Fruit fly (Drosophila melanogaster) whole organism, embryonic: ENCODE measurements around the gene CG33791.

Experiments
- Aef1 ChIP-seq: fragments of 200-800 bp; sonication (Bioruptor generic); IDR thresholded peaks from 3 replicates; pipeline ENCODE4 v1.3.6; 2022; ENCODE audit warnings: missing biosample characterization, missing genetic modification characterization
- Awh ChIP-seq: fragments of 200-800 bp; sonication (Bioruptor generic); IDR thresholded peaks from 2 replicates; pipeline ENCODE4, ENCODE4 v1.3.6; 2022; ENCODE audit warnings: missing biosample characterization, missing genetic modification characterization
- BEAF-32 ChIP-seq: fragments of 200-800 bp; sonication (Bioruptor generic); optimal IDR thresholded peaks from 3 replicates; lab custom pipeline; 2017; ENCODE audit warnings: missing biosample characterization, missing genetic modification characterization, mild to moderate bottlenecking, moderate library complexity, missing genetic modification reagents
- Bgb ChIP-seq: fragments of 200-800 bp; sonication (Bioruptor generic); IDR thresholded peaks from 2 replicates; pipeline ENCODE4 v1.3.6; 2022; ENCODE audit warnings: missing biosample characterization, missing genetic modification characterization; ENCODE audit not compliant: partially characterized antibody
- BtbVII ChIP-seq: fragments of 200-800 bp; sonication (Bioruptor generic); optimal IDR thresholded peaks from 3 replicates; lab custom pipeline; 2017; ENCODE audit warnings: missing biosample characterization, mild to moderate bottlenecking, missing genetic modification characterization
- CG12071 ChIP-seq: fragments of 200-800 bp; sonication (Bioruptor generic); optimal IDR thresholded peaks from 3 replicates; lab custom pipeline; 2018; ENCODE audit warnings: missing biosample characterization, mild to moderate bottlenecking, missing genetic modification characterization
- CG16779 ChIP-seq: fragments of 200-800 bp; sonication (Bioruptor generic); IDR thresholded peaks from 2 replicates; pipeline ENCODE4 v1.3.6; 2022; ENCODE audit warnings: missing biosample characterization, missing genetic modification characterization
- CG17186 ChIP-seq: fragments of 200-800 bp; sonication (Bioruptor generic); optimal IDR thresholded peaks from 3 replicates; lab custom pipeline; 2017; ENCODE audit warnings: missing biosample characterization, missing genetic modification reagents, missing genetic modification characterization
- CG17359 ChIP-seq: fragments of 200-800 bp; sonication (Bioruptor generic); optimal IDR thresholded peaks from 3 replicates; lab custom pipeline; 2018; ENCODE audit warnings: missing biosample characterization, mild to moderate bottlenecking, missing genetic modification characterization, moderate library complexity
- CG17612 ChIP-seq: fragments of 200-800 bp; sonication (Bioruptor generic); IDR thresholded peaks from 2 replicates; pipeline ENCODE4 v1.3.6; 2022; ENCODE audit warnings: missing biosample characterization, missing genetic modification characterization
- CG17829 ChIP-seq: fragments of 200-800 bp; optimal IDR thresholded peaks from 2 replicates; lab custom pipeline; 2019; ENCODE audit warnings: missing biosample characterization, mild to moderate bottlenecking, missing genetic modification characterization, moderate library complexity
- CG2202 ChIP-seq: fragments of 200-800 bp; sonication (Bioruptor generic); optimal IDR thresholded peaks from 2 replicates; lab custom pipeline; 2018; ENCODE audit warnings: missing biosample characterization, mild to moderate bottlenecking, missing genetic modification characterization
- CG31224 ChIP-seq: fragments of 200-800 bp; sonication (Bioruptor generic); IDR thresholded peaks from 2 replicates; pipeline ENCODE4 v1.3.6; 2022; ENCODE audit warnings: missing biosample characterization, missing genetic modification characterization
- CG31388 ChIP-seq: fragments of 200-800 bp; sonication (Bioruptor generic); optimal IDR thresholded peaks from 2 replicates; lab custom pipeline; 2016; ENCODE audit warnings: missing biosample characterization, missing genetic modification characterization
- CG34422 ChIP-seq: fragments of 200-800 bp; sonication (Bioruptor generic); IDR thresholded peaks from 3 replicates; pipeline ENCODE4 v1.3.6; 2022; ENCODE audit warnings: missing biosample characterization, missing genetic modification characterization
- CG3726 ChIP-seq: fragments of 200-800 bp; sonication (Bioruptor generic); IDR thresholded peaks from 3 replicates; pipeline ENCODE4, ENCODE4 v1.3.6; 2022; ENCODE audit warnings: missing biosample characterization, missing genetic modification characterization
- CG3847 ChIP-seq: fragments of 200-800 bp; sonication (Bioruptor generic); IDR thresholded peaks from 2 replicates; pipeline ENCODE4 v1.3.6; 2022; ENCODE audit warnings: missing biosample characterization, missing genetic modification characterization
- CG43689 ChIP-seq: fragments of 200-800 bp; sonication (Bioruptor generic); IDR thresholded peaks from 2 replicates; pipeline ENCODE4 v1.3.6; 2022; ENCODE audit warnings: missing biosample characterization, missing genetic modification characterization
- CG6765 ChIP-seq: fragments of 200-800 bp; sonication (Bioruptor generic); optimal IDR thresholded peaks from 3 replicates; lab custom pipeline; 2017; ENCODE audit warnings: missing biosample characterization, mild to moderate bottlenecking, missing genetic modification characterization
- CG6854 ChIP-seq: fragments of 200-800 bp; sonication (Bioruptor generic); optimal IDR thresholded peaks from 3 replicates; lab custom pipeline; 2017; ENCODE audit warnings: missing biosample characterization, mild to moderate bottlenecking, missing genetic modification characterization
- CTCF ChIP-seq: fragments of 200-800 bp; sonication (Bioruptor generic); optimal IDR thresholded peaks from 2 replicates; lab custom pipeline; 2017; ENCODE audit warnings: missing biosample characterization, mild to moderate bottlenecking, missing genetic modification characterization, moderate library complexity
- Camta ChIP-seq: fragments of 200-800 bp; sonication (Bioruptor generic); optimal IDR thresholded peaks from 2 replicates; lab custom pipeline; 2016; ENCODE audit warnings: missing biosample characterization, missing genetic modification characterization
- Dad ChIP-seq: fragments of 200-800 bp; sonication (Bioruptor generic); optimal IDR thresholded peaks from 3 replicates; lab custom pipeline; 2016; ENCODE audit warnings: missing biosample characterization, missing genetic modification characterization
- Ets97D ChIP-seq: fragments of 200-800 bp; sonication (Bioruptor generic); optimal IDR thresholded peaks from 3 replicates; lab custom pipeline; 2016; ENCODE audit warnings: missing biosample characterization, missing genetic modification characterization
- MBD-R2 ChIP-seq: fragments of 200-800 bp; sonication (Bioruptor generic); IDR thresholded peaks from 2 replicates; pipeline ENCODE4 v1.3.6; 2022; ENCODE audit warnings: missing biosample characterization, missing genetic modification characterization
- Mad ChIP-seq: fragments of 200-800 bp; sonication (Bioruptor generic); optimal IDR thresholded peaks from 2 replicates; lab custom pipeline; 2016; ENCODE audit warnings: missing biosample characterization, missing genetic modification characterization
- Med ChIP-seq: fragments of 200-800 bp; sonication (Bioruptor generic); peaks from one replicate; lab custom pipeline; 2016; ENCODE audit warnings: missing biosample characterization, missing genetic modification characterization, mild to moderate bottlenecking, inconsistent platforms, moderate library complexity
- Mes4 ChIP-seq: fragments of 200-800 bp; sonication (Bioruptor generic); optimal IDR thresholded peaks from 2 replicates; lab custom pipeline; 2016; ENCODE audit warnings: missing biosample characterization, missing genetic modification characterization
- Myb ChIP-seq: fragments of 200-800 bp; sonication (Bioruptor generic); optimal IDR thresholded peaks from 2 replicates; lab custom pipeline; 2016; ENCODE audit warnings: missing biosample characterization, missing genetic modification characterization
- NC2β ChIP-seq: fragments of 200-800 bp; sonication (Bioruptor generic); optimal IDR thresholded peaks from 2 replicates; lab custom pipeline; 2016; ENCODE audit warnings: missing biosample characterization, missing genetic modification characterization
- Nf-YC ChIP-seq: fragments of 200-800 bp; optimal IDR thresholded peaks from 3 replicates; lab custom pipeline; 2019; ENCODE audit warnings: missing biosample characterization, mild to moderate bottlenecking, missing genetic modification characterization, moderate library complexity
- Rfx ChIP-seq: fragments of 200-800 bp; sonication (Bioruptor generic); IDR thresholded peaks from 2 replicates; pipeline ENCODE4 v1.3.6; 2022; ENCODE audit warnings: missing biosample characterization, missing genetic modification characterization
- Sin3A ChIP-seq: fragments of >200 bp; optimal IDR thresholded peaks from 2 replicates; lab custom pipeline; 2018
- Sox100B ChIP-seq: fragments of 200-800 bp; sonication (Bioruptor generic); optimal IDR thresholded peaks from 3 replicates; lab custom pipeline; 2018; ENCODE audit warnings: missing biosample characterization, mild to moderate bottlenecking, missing genetic modification characterization
- Vsx1 ChIP-seq: fragments of 200-800 bp; sonication (Bioruptor generic); optimal IDR thresholded peaks from 2 replicates; lab custom pipeline; 2017; ENCODE audit warnings: missing biosample characterization, mild to moderate bottlenecking, missing genetic modification characterization, missing genetic modification reagents
- Xrp1 ChIP-seq: fragments of 200-800 bp; sonication (Bioruptor generic); IDR thresholded peaks from 2 replicates; pipeline ENCODE4 v1.3.6; 2022; ENCODE audit warnings: missing biosample characterization, missing genetic modification characterization
- abd-A ChIP-seq: fragments of 200-800 bp; sonication (Bioruptor generic); optimal IDR thresholded peaks from 3 replicates; lab custom pipeline; 2019; ENCODE audit warnings: missing biosample characterization, mild to moderate bottlenecking, missing genetic modification characterization, moderate library complexity
- amos ChIP-seq: fragments of 200-800 bp; sonication (Bioruptor generic); IDR thresholded peaks from 2 replicates; pipeline ENCODE4 v1.3.6; 2022; ENCODE audit warnings: missing biosample characterization, missing genetic modification characterization; ENCODE audit not compliant: partially characterized antibody
- bbx ChIP-seq: fragments of 200-800 bp; sonication (Bioruptor generic); IDR thresholded peaks from 2 replicates; pipeline ENCODE4 v1.3.6; 2022; ENCODE audit warnings: missing biosample characterization, missing genetic modification characterization; ENCODE audit not compliant: partially characterized antibody
- bsh ChIP-seq, 2 experiments: fragments of 200-800 bp; sonication (Bioruptor generic); optimal IDR thresholded peaks; 2 replicates each; lab custom pipeline; 2017 to 2018; ENCODE audit warnings: mild to moderate bottlenecking in 2 of 2, missing biosample characterization in 2 of 2, missing genetic modification characterization in 2 of 2, moderate library complexity in 1 of 2
- chinmo ChIP-seq: fragments of 200-800 bp; sonication (Bioruptor generic); IDR thresholded peaks from 4 replicates; pipeline ENCODE4 v1.3.6; 2022; ENCODE audit warnings: missing biosample characterization, missing genetic modification characterization; ENCODE audit not compliant: partially characterized antibody
- ci ChIP-seq: fragments of 200-800 bp; sonication (Bioruptor generic); IDR thresholded peaks from 3 replicates; pipeline ENCODE4 v1.3.6; 2022; ENCODE audit warnings: missing biosample characterization, missing genetic modification characterization
- crol ChIP-seq: fragments of 200-800 bp; sonication (Bioruptor generic); IDR thresholded peaks from 2 replicates; pipeline ENCODE4 v1.3.6; 2022; ENCODE audit warnings: missing biosample characterization, missing genetic modification characterization
- dimm ChIP-seq: fragments of 200-800 bp; sonication (Bioruptor generic); IDR thresholded peaks from 2 replicates; pipeline ENCODE4 v1.3.6; 2022; ENCODE audit warnings: missing biosample characterization, missing genetic modification characterization
- disco-r ChIP-seq: fragments of 200-800 bp; sonication (Bioruptor generic); optimal IDR thresholded peaks from 2 replicates; lab custom pipeline; 2016; ENCODE audit warnings: missing biosample characterization, missing genetic modification characterization
- dmrt11E ChIP-seq: fragments of 200-800 bp; sonication (Bioruptor generic); optimal IDR thresholded peaks from 3 replicates; lab custom pipeline; 2018; ENCODE audit warnings: missing biosample characterization, mild to moderate bottlenecking, missing genetic modification characterization, moderate library complexity
- hkb ChIP-seq, 2 experiments: fragments of 200-800 bp in 1 of 2; fragments of >200 bp in 1 of 2; sonication (Bioruptor generic) in 1 of 2; IDR thresholded peaks in 1 of 2; optimal IDR thresholded peaks in 1 of 2; 2 replicates each; pipeline versions ENCODE4 v1.3.6 to Lab custom; 2017 to 2022; ENCODE audit warnings: missing biosample characterization in 1 of 2, missing genetic modification characterization in 1 of 2
- nerfin-1 ChIP-seq: fragments of 200-800 bp; sonication (Bioruptor generic); optimal IDR thresholded peaks from 3 replicates; lab custom pipeline; 2019; ENCODE audit warnings: missing biosample characterization, mild to moderate bottlenecking, missing genetic modification characterization, moderate library complexity
- phol ChIP-seq: fragments of 200-800 bp; sonication (Bioruptor generic); optimal IDR thresholded peaks from 3 replicates; lab custom pipeline; 2018; ENCODE audit warnings: missing biosample characterization, mild to moderate bottlenecking, missing genetic modification characterization, moderate library complexity
- sim ChIP-seq: fragments of 200-800 bp; sonication (Bioruptor generic); IDR thresholded peaks from 2 replicates; pipeline ENCODE4 v1.3.6; 2022; ENCODE audit warnings: missing biosample characterization, missing genetic modification characterization
- tin ChIP-seq: fragments of 200-800 bp; sonication (Bioruptor generic); optimal IDR thresholded peaks from 3 replicates; lab custom pipeline; 2016; ENCODE audit warnings: missing biosample characterization, missing genetic modification characterization
- twi ChIP-seq: fragments of 200-800 bp; optimal IDR thresholded peaks from 2 replicates; lab custom pipeline; 2019; ENCODE audit warnings: missing biosample characterization, mild to moderate bottlenecking, missing genetic modification characterization, moderate library complexity

Gene CG33791

DNA sequence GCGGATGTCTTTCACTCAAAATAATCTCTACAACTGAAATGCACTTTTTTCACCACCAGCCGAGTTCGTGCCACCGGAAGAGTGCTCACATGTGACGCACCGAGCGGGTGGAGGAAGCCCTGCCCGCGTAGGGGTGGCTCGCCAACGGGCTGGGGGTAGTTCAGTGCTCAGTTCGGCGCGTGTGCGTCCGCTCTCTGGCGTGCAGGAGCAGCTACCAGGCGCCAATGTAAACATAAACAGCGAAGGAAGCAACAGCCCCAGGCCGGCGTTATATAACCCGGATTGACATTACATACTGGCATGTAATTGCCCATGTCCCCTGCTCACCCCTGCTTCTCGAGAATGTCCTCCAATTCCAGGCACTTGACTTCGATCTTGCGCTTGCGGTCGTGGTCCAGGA is 61.5 kb downstream of the CG33791 start (continued):
- TF ChIP-seq dmrt11E (tag; lab: Kevin White, UChicago) (no peak), CG31224 (GFP tag; lab: Robert Waterston, UW) (peak; percentile 99), CG6765 (no peak), Bgb (0 out of 2 replicates have a peak, but pooled peaks have one; percentile 11), bsh (GFP tag; optimal IDR thresholded peaks at IDR 0.05; lab: Kevin White, UChicago) (no peak), CG17186 (GFP tag; lab: Kevin White, UChicago) (no peak), ci (GFP tag; lab: Robert Waterston, UW) (0 out of 3 replicates have a peak, but pooled peaks have one; percentile 13), CG16779 (GFP tag; lab: Robert Waterston, UW) (no peak), Sox100B (GFP tag; lab: Kevin White, UChicago) (no peak), Ets97D (GFP tag; lab: Kevin White, UChicago) (no peak), chinmo (GFP tag; lab: Robert Waterston, UW) (0 out of 4 replicates have a peak, but pooled peaks have one; percentile 53), CG34422 (peak; percentile 26; the same call in 1 of the 3 replicates), CG2202 (tag; lab: Kevin White, UChicago) (no peak), Camta (no peak), Aef1 (GFP tag; lab: Robert Waterston, UW) (no peak), Vsx1 (GFP tag; lab: Kevin White, UChicago) (no peak), CG31388 (no peak), crol (no peak), CG17359 (no peak), sim (no peak), Awh (0 out of 2 replicates have a peak, but pooled peaks have one; percentile 10), tin (no peak), twi (tag; lab: Kevin White, UChicago) (no peak), CG17612 (GFP tag; lab: Robert Waterston, UW) (no peak), CG17829 (tag; lab: Kevin White, UChicago) (no peak), CG6854 (GFP tag; lab: Kevin White, UChicago) (no peak), BtbVII (no peak), abd-A (peak; percentile 27), Mes4 (GFP tag; lab: Kevin White, UChicago) (no peak), nerfin-1 (tag; lab: Kevin White, UChicago) (peak; percentile 21), CG43689 (GFP tag; lab: Robert Waterston, UW) (no peak), CG3726 (GFP tag; lab: Robert Waterston, UW) (no peak)
- TF ChIP-seq, all 482 proteins: peak for 15

DNA sequence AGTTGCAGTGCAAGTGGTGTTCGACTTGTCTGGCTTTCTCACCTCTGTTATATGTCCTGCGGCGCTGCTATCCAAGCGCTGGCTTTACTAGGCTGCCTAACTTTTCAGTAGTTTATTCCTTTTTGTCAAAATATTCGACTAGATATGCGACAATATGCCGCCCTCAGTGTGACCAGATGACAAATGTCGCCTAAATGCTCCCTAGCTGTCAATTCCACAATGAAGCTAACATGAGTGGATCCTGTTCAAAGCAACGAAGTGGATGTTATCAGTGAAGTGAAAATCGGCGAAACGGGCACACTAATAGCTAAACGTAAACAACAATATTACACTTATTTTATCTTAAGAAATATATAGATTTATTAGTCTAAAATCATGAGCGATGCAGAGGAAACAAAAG is 62.1 kb downstream of the CG33791 start, which contains the start of the genes Srrm234 and CG7974:
Srrm234 (minus strand) TSS at position 189 of the 400 bp plus-strand sequence.
CG7974 (plus strand) TSS at position 263 of the 400 bp plus-strand sequence.
- TF ChIP-seq Mad (GFP tag; lab: Kevin White, UChicago): no peak
- no peak for TF ChIP-seq disco-r (GFP tag; lab: Kevin White, UChicago)
- TF ChIP-seq dimm (GFP tag; lab: Robert Waterston, UW): no peak
- peak; percentile 93 for TF ChIP-seq MBD-R2 (GFP tag; lab: Robert Waterston, UW)
- TF ChIP-seq Nf-YC (tag; lab: Kevin White, UChicago): peak; percentile 13
- no peak for TF ChIP-seq bsh (GFP tag; optimal IDR thresholded peaks at IDR 0.05; lab: Kevin White, UChicago)
- TF ChIP-seq Med: peak; percentile 78
- TF ChIP-seq Xrp1 (GFP tag; lab: Robert Waterston, UW): no peak
- TF ChIP-seq chinmo (GFP tag; lab: Robert Waterston, UW): 0 out of 4 replicates have a peak, but pooled peaks have one; percentile 5
- no peak for TF ChIP-seq CG12071 (GFP tag; lab: Kevin White, UChicago)
- no peak for TF ChIP-seq CTCF (GFP tag; lab: Kevin White, UChicago)
- peak; percentile 14 for TF ChIP-seq NC2β (GFP tag; lab: Kevin White, UChicago)
- peak; percentile 18 for TF ChIP-seq BEAF-32 (GFP tag; lab: Kevin White, UChicago)
- TF ChIP-seq Myb (GFP tag; lab: Kevin White, UChicago): peak; percentile 7
- TF ChIP-seq bbx (GFP tag; lab: Robert Waterston, UW): peak; percentile 32; the same call in 1 of the 2 replicates
- TF ChIP-seq Rfx: no peak
- TF ChIP-seq CG3847 (GFP tag; lab: Robert Waterston, UW): 0 out of 2 replicates have a peak, but pooled peaks have one; percentile 22
- TF ChIP-seq CG31388: no peak
- peak; percentile 38; the same call in 1 of the 2 replicates for TF ChIP-seq amos
- peak; percentile 50 for TF ChIP-seq Sin3A
- no peak for TF ChIP-seq hkb (optimal IDR thresholded peaks at IDR 0.05; lab: Kevin White, UChicago)
- 0 out of 2 replicates have a peak, but pooled peaks have one; percentile 25 for TF ChIP-seq hkb (GFP tag; IDR thresholded peaks at IDR 0.05; lab: Robert Waterston, UW)
- TF ChIP-seq phol: peak; percentile 53
- no peak for TF ChIP-seq Dad (GFP tag; lab: Kevin White, UChicago)
